Worm (Caenorhabditis elegans) whole organism, L4 larva: ENCODE measurements around the gene srh-25.

ENCODE experiments used
- F10B5.3 ChIP-seq: sonication (generic microtip); optimal IDR thresholded peaks from 2 replicates; lab custom pipeline; 2016; ENCODE audit warnings: mild to moderate bottlenecking, missing genetic modification characterization, missing compliant biosample characterization
- F37D6.2 ChIP-seq: sonication (generic microtip); optimal IDR thresholded peaks from 2 replicates; lab custom pipeline; 2016; ENCODE audit warnings: mild to moderate bottlenecking, missing genetic modification characterization, missing compliant biosample characterization
- F44E2.7 ChIP-seq: fragments of 200-800 bp; sonication (Bioruptor generic); IDR thresholded peaks from 2 replicates; pipeline ENCODE4 v2.1.2; 2022; ENCODE audit warnings: missing genetic modification characterization, missing compliant biosample characterization
- R02D3.7 ChIP-seq: fragments of 150-350 bp; sonication (generic microtip); optimal IDR thresholded peaks from 3 replicates; lab custom pipeline; 2014; ENCODE audit warnings: missing biosample characterization, missing genetic modification characterization
- T20F7.1 ChIP-seq: fragments of 200-800 bp; sonication (Bioruptor generic); optimal IDR thresholded peaks from 2 replicates; lab custom pipeline; 2018; ENCODE audit warnings: mild to moderate bottlenecking, missing genetic modification characterization, missing compliant biosample characterization
- Y48G9A.11 ChIP-seq: fragments of 200-800 bp; sonication (Bioruptor generic); IDR thresholded peaks from 2 replicates; pipeline ENCODE4 v1.3.6; 2022; ENCODE audit warnings: missing genetic modification reagents, missing genetic modification characterization, missing compliant biosample characterization
- Y75B8A.6 ChIP-seq: fragments of 200-800 bp; sonication (Bioruptor generic); IDR thresholded peaks from 2 replicates; pipeline ENCODE4 v1.3.6; 2022; ENCODE audit warnings: missing genetic modification reagents, missing genetic modification characterization, missing compliant biosample characterization
- aly-2 ChIP-seq: sonication (generic microtip); optimal IDR thresholded peaks from 2 replicates; lab custom pipeline; 2018; ENCODE audit warnings: missing biosample characterization, missing genetic modification characterization
- ceh-32 ChIP-seq: sonication (generic microtip); optimal IDR thresholded peaks from 2 replicates; lab custom pipeline; 2016; ENCODE audit warnings: mild to moderate bottlenecking, missing genetic modification characterization, missing compliant biosample characterization; ENCODE audit not compliant: poor library complexity
- ceh-82 ChIP-seq: sonication (generic microtip); optimal IDR thresholded peaks from 2 replicates; lab custom pipeline; 2017; ENCODE audit warnings: missing biosample characterization, missing genetic modification characterization
- daf-16 ChIP-seq, 3 experiments: sonication (generic microtip); optimal IDR thresholded peaks; 2 replicates each; lab custom pipeline; 2016 to 2017; ENCODE audit warnings: missing genetic modification characterization in 3 of 3, missing genetic modification reagents in 3 of 3, mild to moderate bottlenecking in 2 of 3, missing compliant biosample characterization in 2 of 3, missing biosample characterization in 1 of 3, moderate library complexity in 1 of 3
- daf-19 ChIP-seq: fragments of 200-800 bp; sonication (Bioruptor generic); conservative IDR thresholded peaks from 2 replicates; pipeline ENCODE4 v1.3.6; 2022; ENCODE audit warnings: missing genetic modification characterization, missing compliant biosample characterization
- daf-8 ChIP-seq: fragments of 200-800 bp; sonication (Bioruptor generic); IDR thresholded peaks from 2 replicates; pipeline ENCODE4 v1.3.6; 2022; ENCODE audit warnings: missing genetic modification characterization, missing compliant biosample characterization
- dmd-6 ChIP-seq: fragments of 200-800 bp; sonication (Bioruptor generic); IDR thresholded peaks from 2 replicates; pipeline ENCODE4 v1.3.6; 2022; ENCODE audit warnings: missing genetic modification reagents, missing genetic modification characterization, missing compliant biosample characterization
- dmd-8 ChIP-seq: fragments of 200-800 bp; sonication (Bioruptor generic); IDR thresholded peaks from 2 replicates; pipeline ENCODE4 v1.3.6; 2022; ENCODE audit warnings: missing genetic modification characterization, missing compliant biosample characterization
- dpl-1 ChIP-seq: fragments of 150-350 bp; optimal IDR thresholded peaks from 2 replicates; lab custom pipeline; 2014; ENCODE audit warnings: missing biosample characterization, missing genetic modification reagents, missing genetic modification characterization
- egl-27 ChIP-seq: sonication (generic microtip); optimal IDR thresholded peaks from 3 replicates; lab custom pipeline; 2017; ENCODE audit warnings: missing biosample characterization, missing genetic modification reagents, missing genetic modification characterization
- gei-8 ChIP-seq: fragments of 200-800 bp; sonication (Bioruptor generic); optimal IDR thresholded peaks from 2 replicates; lab custom pipeline; 2018; ENCODE audit warnings: mild to moderate bottlenecking, missing genetic modification characterization, missing compliant biosample characterization
- hlh-11 ChIP-seq: fragments of 200-800 bp; sonication (Bioruptor generic); optimal IDR thresholded peaks from 2 replicates; lab custom pipeline; 2018; ENCODE audit warnings: mild to moderate bottlenecking, missing genetic modification characterization, missing compliant biosample characterization
- jun-1 ChIP-seq: fragments of 150-350 bp; optimal IDR thresholded peaks from 2 replicates; lab custom pipeline; 2014; ENCODE audit warnings: missing biosample characterization, missing genetic modification reagents, missing genetic modification characterization
- lin-39 ChIP-seq: fragments of 150-350 bp; optimal IDR thresholded peaks from 2 replicates; lab custom pipeline; 2014; ENCODE audit warnings: missing biosample characterization, missing genetic modification reagents, missing genetic modification characterization
- lsy-2 ChIP-seq, 2 experiments: fragments of 150-350 bp in 1 of 2; sonication (generic microtip) in 1 of 2; optimal IDR thresholded peaks; 2 replicates each; lab custom pipeline; 2014 to 2017; ENCODE audit warnings: missing biosample characterization in 2 of 2, missing genetic modification characterization in 2 of 2
- madf-9 ChIP-seq: fragments of 200-800 bp; sonication (Bioruptor generic); conservative IDR thresholded peaks from 2 replicates; pipeline ENCODE4 v1.3.6; 2022; ENCODE audit warnings: missing genetic modification reagents, missing genetic modification characterization, missing compliant biosample characterization
- nhr-10 ChIP-seq: fragments of 150-350 bp; optimal IDR thresholded peaks from 2 replicates; lab custom pipeline; 2014; ENCODE audit warnings: missing biosample characterization, missing genetic modification characterization
- nhr-102 ChIP-seq: sonication (generic microtip); optimal IDR thresholded peaks from 2 replicates; lab custom pipeline; 2016; ENCODE audit warnings: mild to moderate bottlenecking, missing genetic modification characterization, moderate library complexity, missing compliant biosample characterization
- nhr-111 ChIP-seq: fragments of 200-800 bp; sonication (Bioruptor generic); optimal IDR thresholded peaks from 2 replicates; lab custom pipeline; 2018; ENCODE audit warnings: mild to moderate bottlenecking, missing genetic modification characterization, missing compliant biosample characterization
- nhr-6 ChIP-seq: fragments of 150-350 bp; optimal IDR thresholded peaks from 2 replicates; lab custom pipeline; 2014; ENCODE audit warnings: missing biosample characterization, missing genetic modification characterization
- nhr-76 ChIP-seq: fragments of 150-350 bp; optimal IDR thresholded peaks from 2 replicates; lab custom pipeline; 2014; ENCODE audit warnings: missing biosample characterization, missing genetic modification characterization
- php-3 ChIP-seq: fragments of 200-800 bp; sonication (Bioruptor generic); IDR thresholded peaks from 2 replicates; pipeline ENCODE4 v1.3.6; 2022; ENCODE audit warnings: missing genetic modification reagents, missing genetic modification characterization, missing compliant biosample characterization
- pqm-1 ChIP-seq: sonication (generic microtip); optimal IDR thresholded peaks from 2 replicates; lab custom pipeline; 2017; ENCODE audit warnings: missing biosample characterization, missing genetic modification characterization
- rbr-2 ChIP-seq: sonication (generic microtip); optimal IDR thresholded peaks from 2 replicates; lab custom pipeline; 2016; ENCODE audit warnings: missing genotype, missing genetic modification characterization, missing compliant biosample characterization
- tra-1 ChIP-seq: fragments of 200-800 bp; sonication (Bioruptor generic); IDR thresholded peaks from 2 replicates; pipeline ENCODE4 v1.3.6; 2022; ENCODE audit warnings: missing genetic modification reagents, missing genetic modification characterization, missing compliant biosample characterization
- unc-62 ChIP-seq, 3 experiments: fragments of 150-350 bp in 1 of 3; sonication (generic microtip); optimal IDR thresholded peaks in 2 of 3; peaks in 1 of 3; 1 replicate in 1 of 3; 2 replicates in 2 of 3; lab custom pipeline; 2014 to 2017; ENCODE audit warnings: missing biosample characterization in 3 of 3, missing genetic modification characterization in 3 of 3, missing genetic modification reagents in 3 of 3, missing genotype in 1 of 3
- vab-7 ChIP-seq: fragments of 200-800 bp; sonication (Bioruptor generic); IDR thresholded peaks from 2 replicates; pipeline ENCODE4 v1.3.6; 2022; ENCODE audit warnings: missing genetic modification reagents, missing genetic modification characterization, missing compliant biosample characterization
- zfp-2 ChIP-seq: sonication (generic microtip); optimal IDR thresholded peaks from 2 replicates; lab custom pipeline; 2016; ENCODE audit warnings: mild to moderate bottlenecking, missing genetic modification characterization, missing compliant biosample characterization
- zip-11 ChIP-seq: fragments of 200-800 bp; sonication (Bioruptor generic); IDR thresholded peaks from 2 replicates; pipeline ENCODE4 v1.3.6; 2022; ENCODE audit warnings: missing genetic modification characterization, missing compliant biosample characterization

Gene srh-25

ce11 chrV:12450441-12450840 is 16.8 kb upstream of the srh-25 start, which contains the start of gene F28C1.1:
TSS of gene F28C1.1 (plus strand) at chrV:12450805.
- no peak for TF ChIP-seq daf-16 (GFP tag; optimal IDR thresholded peaks at IDR 0.05; lab: Kevin White, UChicago)
- TF ChIP-seq daf-16 (tag; optimal IDR thresholded peaks at IDR 0.05; lab: Kevin White, UChicago): no peak
- TF ChIP-seq dmd-6: no peak
- TF ChIP-seq daf-8 (GFP tag; lab: Robert Waterston, UW): no peak
- TF ChIP-seq Y48G9A.11 (GFP tag; lab: Robert Waterston, UW): peak; percentile 92
- TF ChIP-seq T20F7.1: peak; percentile 93
- TF ChIP-seq jun-1 (tag; lab: Kevin White, UChicago): no peak
- TF ChIP-seq unc-62 (GFP tag; optimal IDR thresholded peaks at IDR 0.05 in 1 of 2; lab: Kevin White, UChicago): no peak
- TF ChIP-seq unc-62 (tag; optimal IDR thresholded peaks at IDR 0.05; lab: Kevin White, UChicago): no peak
- TF ChIP-seq dpl-1 (GFP tag; lab: Kevin White, UChicago): peak; percentile 84
- no peak for TF ChIP-seq nhr-102 (tag; lab: Kevin White, UChicago)
- TF ChIP-seq php-3: no peak
- TF ChIP-seq R02D3.7 (tag; lab: Kevin White, UChicago): peak; percentile 16
- no peak for TF ChIP-seq gei-8
- TF ChIP-seq nhr-6: peak; percentile 55

- TF ChIP-seq zip-11: no peak
These were observed 16.3 kb upstream of the srh-25 start, which contains the start of gene C54D10.10 for ce11 chrV:12449902-12450301. TSS of gene C54D10.10 (minus strand) at chrV:12450002.

- TF ChIP-seq daf-19 (GFP tag; lab: Robert Waterston, UW) (no peak), zfp-2 (tag; lab: Kevin White, UChicago) (no peak), Y75B8A.6 (no peak), dmd-8 (GFP tag; lab: Robert Waterston, UW) (no peak), php-3 (no peak), rbr-2 (no peak), F44E2.7 (GFP tag; lab: Robert Waterston, UW) (no peak), nhr-10 (no peak), nhr-111 (no peak), tra-1 (GFP tag; lab: Robert Waterston, UW) (no peak), madf-9 (GFP tag; lab: Robert Waterston, UW) (no peak), vab-7 (GFP tag; lab: Robert Waterston, UW) (no peak), hlh-11 (tag; lab: Kevin White, UChicago) (no peak), gei-8 (no peak), F10B5.3 (tag; lab: Kevin White, UChicago) (no peak), lin-39 (no peak)
- TF ChIP-seq, all 104 proteins: peak for 0
These were observed 13.3 kb upstream of the srh-25 start, which contains the start of the genes pals-38 and C54D10.9 for ce11 chrV:12446895-12447294. TSS of gene pals-38 (minus strand) at chrV:12446995. TSS of gene C54D10.9 (plus strand) at chrV:12447153.

ce11 chrV:12443754-12444153 is 10.1 kb upstream of the srh-25 start, which contains the start of gene pals-39:
TSS of gene pals-39 (minus strand) at chrV:12443854.
- TF ChIP-seq daf-16 (GFP tag; optimal IDR thresholded peaks at IDR 0.05; lab: Kevin White, UChicago) (no peak), daf-16 (tag; optimal IDR thresholded peaks at IDR 0.05; lab: Kevin White, UChicago) (peak; percentile 64), ceh-82 (no peak), aly-2 (tag; lab: Kevin White, UChicago) (no peak), egl-27 (tag; lab: Kevin White, UChicago) (no peak), pqm-1 (peak; percentile 21), F10B5.3 (tag; lab: Kevin White, UChicago) (no peak), ceh-32 (no peak), nhr-111 (no peak)

ce11 chrV:12441420-12441819 is 7.8 kb upstream of the srh-25 start, which contains the start of gene pals-37:
TSS of gene pals-37 (minus strand) at chrV:12441520.
- TF ChIP-seq F37D6.2 (tag; lab: Kevin White, UChicago): no peak
- no peak for TF ChIP-seq dmd-8 (GFP tag; lab: Robert Waterston, UW)
- no peak for TF ChIP-seq lsy-2 (tag; optimal IDR thresholded peaks at IDR 0.05; lab: Kevin White, UChicago)
- TF ChIP-seq nhr-76 (tag; lab: Kevin White, UChicago): no peak
- no peak for TF ChIP-seq vab-7 (GFP tag; lab: Robert Waterston, UW)
- TF ChIP-seq, all 104 proteins: peak for 0
